Fruit fly (Drosophila melanogaster): ENCODE data around the gene Srp19.

The Srp19 gene

dm6 chr3L:7312754-7313153, 35.1 kb downstream of the Srp19 start, which contains the start of gene unc-13-4A:
TSS of gene unc-13-4A (minus strand) at chr3L:7312896.
- no peak for TF ChIP-seq CG11902 (GFP tag; optimal IDR thresholded peaks at IDR 0.05)
- no peak for TF ChIP-seq net (GFP tag; optimal IDR thresholded peaks at IDR 0.05)
- TF ChIP-seq fkh (GFP tag; optimal IDR thresholded peaks at IDR 0.05): no peak

- no peak for TF ChIP-seq CG16779 (tag; optimal IDR thresholded peaks at IDR 0.05)
- TF ChIP-seq CG10631 (GFP tag; optimal IDR thresholded peaks at IDR 0.05): no peak
- no peak for TF ChIP-seq fd85E (GFP tag; optimal IDR thresholded peaks at IDR 0.05)
Observed at dm6 chr3L:7300660-7301059, 47.2 kb downstream of the Srp19 start.

Measured in whole organism, prepupa.